Worm (Caenorhabditis elegans) whole organism, L4 larva: ENCODE data around the gene oac-23.

Experiments
- R02D3.7 ChIP-seq: fragments of 150-350 bp; sonication (generic microtip); optimal IDR thresholded peaks from 3 replicates; lab custom pipeline; 2014; ENCODE audit warnings: missing biosample characterization, missing genetic modification characterization
- Y48G9A.11 ChIP-seq: fragments of 200-800 bp; sonication (Bioruptor generic); IDR thresholded peaks from 2 replicates; pipeline ENCODE4 v1.3.6; 2022; ENCODE audit warnings: missing genetic modification reagents, missing genetic modification characterization, missing compliant biosample characterization
- ama-1 ChIP-seq: fragments of 150-350 bp; optimal IDR thresholded peaks from 2 replicates; lab custom pipeline; 2014; ENCODE audit warnings: inconsistent platforms, mixed read lengths
- arid-1 ChIP-seq: fragments of 200-800 bp; sonication (Bioruptor generic); conservative IDR thresholded peaks from 2 replicates; pipeline ENCODE4 v1.3.6; 2022; ENCODE audit warnings: missing genetic modification reagents, missing genetic modification characterization, missing compliant biosample characterization
- egl-27 ChIP-seq: sonication (generic microtip); optimal IDR thresholded peaks from 3 replicates; lab custom pipeline; 2017; ENCODE audit warnings: missing biosample characterization, missing genetic modification reagents, missing genetic modification characterization
- lir-3 ChIP-seq: sonication (generic microtip); optimal IDR thresholded peaks from 2 replicates; lab custom pipeline; 2016; ENCODE audit warnings: mild to moderate bottlenecking, missing genetic modification characterization, missing compliant biosample characterization
- nhr-77 ChIP-seq: fragments of 150-350 bp; optimal IDR thresholded peaks from 2 replicates; lab custom pipeline; 2014; ENCODE audit warnings: missing biosample characterization, missing genetic modification characterization
- pha-4 ChIP-seq, 2 experiments: fragments of 150-350 bp in 1 of 2; fragments of 200-800 bp in 1 of 2; sonication (Bioruptor generic) in 1 of 2; IDR thresholded peaks in 1 of 2; optimal IDR thresholded peaks in 1 of 2; 2 replicates each; pipeline versions ENCODE4 v1.3.6 to Lab custom; 2014 to 2022; ENCODE audit warnings: missing genetic modification characterization in 2 of 2, missing genetic modification reagents in 2 of 2, missing biosample characterization in 1 of 2, missing compliant biosample characterization in 1 of 2
- pqm-1 ChIP-seq: sonication (generic microtip); optimal IDR thresholded peaks from 2 replicates; lab custom pipeline; 2017; ENCODE audit warnings: missing biosample characterization, missing genetic modification characterization
- rbr-2 ChIP-seq: sonication (generic microtip); optimal IDR thresholded peaks from 2 replicates; lab custom pipeline; 2016; ENCODE audit warnings: missing genotype, missing genetic modification characterization, missing compliant biosample characterization
- skn-1 ChIP-seq: fragments of 150-350 bp; optimal IDR thresholded peaks from 2 replicates; lab custom pipeline; 2014; ENCODE audit warnings: missing biosample characterization, missing genetic modification characterization
- unc-130 ChIP-seq: sonication (generic microtip); optimal IDR thresholded peaks from 2 replicates; lab custom pipeline; 2016; ENCODE audit warnings: missing genetic modification reagents, missing genetic modification characterization, missing compliant biosample characterization
- zag-1 ChIP-seq: fragments of 150-350 bp; optimal IDR thresholded peaks from 2 replicates; lab custom pipeline; 2014; ENCODE audit warnings: missing biosample characterization, missing genetic modification characterization

DNA sequence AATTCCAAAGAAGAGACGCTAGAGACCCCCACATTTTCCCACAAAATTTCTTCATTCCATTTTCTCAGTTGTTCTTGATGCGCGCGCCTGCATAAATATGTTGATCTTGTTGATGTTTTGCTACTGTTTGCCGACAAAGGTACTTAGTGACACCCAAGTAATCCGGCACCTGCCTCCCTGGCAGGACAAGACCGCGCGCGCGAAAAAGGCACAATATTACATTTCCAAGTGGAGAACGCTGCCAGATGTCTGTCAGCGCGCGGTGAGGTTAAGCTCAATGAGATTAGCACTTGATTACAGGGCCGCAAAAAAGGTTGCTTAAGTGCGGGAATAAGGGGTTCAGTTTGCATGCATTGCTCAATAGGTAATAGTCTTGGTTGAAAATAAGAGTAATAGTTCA is 39.6 kb upstream of the oac-23 start:
- TF ChIP-seq egl-27 (no peak), pha-4 (GFP tag; IDR thresholded peaks at IDR 0.05; lab: Robert Waterston, UW) (no peak), pha-4 (tag; optimal IDR thresholded peaks at IDR 0.05; lab: Kevin White, UChicago) (no peak), pqm-1 (no peak), rbr-2 (no peak), Y48G9A.11 (GFP tag; lab: Robert Waterston, UW) (no peak), R02D3.7 (no peak), unc-130 (GFP tag; lab: Kevin White, UChicago) (no peak), skn-1 (tag; lab: Kevin White, UChicago) (no peak), zag-1 (no peak), arid-1 (no peak), ama-1 (lab: Kevin White, UChicago) (no peak), lir-3 (no peak), nhr-77 (tag; lab: Kevin White, UChicago) (no peak)
